Fruit fly (Drosophila melanogaster): Measurements from ENCODE around the gene CG8132.

CG8132 gene

DNA sequence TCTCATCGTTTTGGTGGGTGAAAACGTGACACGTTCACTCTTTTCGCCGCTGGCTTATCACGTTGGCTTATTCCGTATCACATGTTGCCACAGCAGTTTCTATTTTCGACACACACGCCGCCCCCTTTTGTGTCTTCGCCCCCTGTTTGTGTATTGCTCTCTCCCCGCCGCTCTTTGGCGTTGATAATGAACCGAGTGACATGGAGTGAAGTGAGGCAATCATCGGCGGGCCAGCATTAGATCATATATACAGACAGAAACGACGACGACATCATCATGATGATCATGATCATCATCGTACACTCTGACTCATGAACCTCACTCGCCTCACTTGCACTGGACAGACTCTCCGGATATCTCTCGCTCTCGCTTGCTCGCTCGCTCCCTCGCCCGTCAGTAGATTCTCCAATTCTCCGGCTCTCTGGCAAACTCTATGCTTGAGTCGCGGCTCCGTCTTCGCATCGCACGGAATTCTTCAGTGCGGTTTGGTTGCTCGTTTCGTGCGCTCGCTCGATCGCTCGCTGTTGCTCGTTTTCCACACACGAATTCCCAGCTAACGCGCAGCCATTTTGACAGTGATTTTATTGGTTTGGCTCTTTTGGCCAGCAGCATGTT is 35.2 kb downstream of the CG8132 start (continued):
- TF ChIP-seq sr (GFP tag; IDR thresholded peaks at IDR 0.05), result peak; percentile 45; the same call in 1 of the 3 replicates
- TF ChIP-seq wdn (GFP tag; IDR thresholded peaks at IDR 0.05), result no peak
- no peak for TF ChIP-seq shn (GFP tag; optimal IDR thresholded peaks at IDR 0.05)
- TF ChIP-seq disco-r (GFP tag; optimal IDR thresholded peaks at IDR 0.05), result peak; percentile 5
- TF ChIP-seq gro (GFP tag; optimal IDR thresholded peaks at IDR 0.05), result peak; percentile 42
- no peak for TF ChIP-seq Six4 (GFP tag; optimal IDR thresholded peaks at IDR 0.05)
- no peak for TF ChIP-seq CG12236 (GFP tag; optimal IDR thresholded peaks at IDR 0.05)
- TF ChIP-seq CG5245 (GFP tag; optimal IDR thresholded peaks at IDR 0.05), result no peak
- TF ChIP-seq jumu (GFP tag; optimal IDR thresholded peaks at IDR 0.05), result no peak
- peak; percentile 4; the same call in 1 of the 2 replicates for TF ChIP-seq Xrp1 (GFP tag; IDR thresholded peaks at IDR 0.05)
- TF ChIP-seq CG11723 (GFP tag; optimal IDR thresholded peaks at IDR 0.05), result no peak
- 0 out of 2 replicates have a peak, but pooled peaks have one; percentile 29 for TF ChIP-seq GATAe (GFP tag; conservative IDR thresholded peaks at IDR 0.05)
- peak; percentile 49 for TF ChIP-seq vvl (GFP tag; IDR thresholded peaks at IDR 0.05)
- TF ChIP-seq CG1832 (GFP tag; optimal IDR thresholded peaks at IDR 0.05), result no peak
- no peak for TF ChIP-seq klu (GFP tag; IDR thresholded peaks at IDR 0.05)
- TF ChIP-seq knrl (GFP tag; IDR thresholded peaks at IDR 0.05; ENCODE audit: partially characterized antibody), result 0 out of 3 replicates have a peak, but pooled peaks have one; percentile 32
- no peak for TF ChIP-seq CG17802 (tag; optimal IDR thresholded peaks at IDR 0.05)
- no peak for TF ChIP-seq CG4707 (GFP tag; optimal IDR thresholded peaks at IDR 0.05)
- no peak for TF ChIP-seq TFAM (GFP tag; optimal IDR thresholded peaks at IDR 0.05)
- TF ChIP-seq CG16863 (GFP tag; optimal IDR thresholded peaks at IDR 0.05), result peak; percentile 8
- peak in 1 of 2 experiments; percentile 21 for TF ChIP-seq Dfd (GFP tag; optimal IDR thresholded peaks at IDR 0.05)
- no peak for TF ChIP-seq otp (GFP tag; IDR thresholded peaks at IDR 0.05)
- TF ChIP-seq gcm (GFP tag; optimal IDR thresholded peaks at IDR 0.05), result peak; percentile 12
- TF ChIP-seq CrebB (tag; optimal IDR thresholded peaks at IDR 0.05), result no peak
- TF ChIP-seq CG33213 (GFP tag; optimal IDR thresholded peaks at IDR 0.05), result no peak
- TF ChIP-seq CG11093 (GFP tag; IDR thresholded peaks at IDR 0.05), result no peak
- no peak for TF ChIP-seq fd102C (GFP tag; optimal IDR thresholded peaks at IDR 0.05)
- 0 out of 3 replicates have a peak, but pooled peaks have one; percentile 12 for TF ChIP-seq CG11695 (GFP tag; IDR thresholded peaks at IDR 0.05)
- TF ChIP-seq gce (GFP tag; IDR thresholded peaks at IDR 0.05), result no peak
- peak; percentile 38 for TF ChIP-seq kah (GFP tag; optimal IDR thresholded peaks at IDR 0.05)
- no peak for TF ChIP-seq CG3847 (GFP tag; IDR thresholded peaks at IDR 0.05)
- TF ChIP-seq Tbp (GFP tag; optimal IDR thresholded peaks at IDR 0.05), result no peak
- TF ChIP-seq Bteb2 (GFP tag; optimal IDR thresholded peaks at IDR 0.05), result no peak
- no peak for TF ChIP-seq bigmax (GFP tag; optimal IDR thresholded peaks at IDR 0.05)
- no peak for TF ChIP-seq ATbp (GFP tag; optimal IDR thresholded peaks at IDR 0.05)
- no peak for TF ChIP-seq sisA (GFP tag; IDR thresholded peaks at IDR 0.05)
- TF ChIP-seq NfI (GFP tag; optimal IDR thresholded peaks at IDR 0.05), result peak; percentile 6
- TF ChIP-seq H15 (GFP tag; IDR thresholded peaks at IDR 0.05), result no peak
- TF ChIP-seq Atf6 (GFP tag; IDR thresholded peaks at IDR 0.05), result 0 out of 2 replicates have a peak, but pooled peaks have one; percentile 20
- no peak for TF ChIP-seq Lpt (GFP tag; optimal IDR thresholded peaks at IDR 0.05)
- TF ChIP-seq Dbx (GFP tag; IDR thresholded peaks at IDR 0.05), result no peak
- no peak for TF ChIP-seq CG14965 (GFP tag; optimal IDR thresholded peaks at IDR 0.05; ENCODE audit: borderline replicate concordance)
- TF ChIP-seq peb (GFP tag; IDR thresholded peaks at IDR 0.05), result no peak
- TF ChIP-seq CG12744 (GFP tag; optimal IDR thresholded peaks at IDR 0.05), result no peak
- TF ChIP-seq grn (GFP tag; optimal IDR thresholded peaks at IDR 0.05), result peak; percentile 18
- peak; percentile 39 for TF ChIP-seq BtbVII (GFP tag; optimal IDR thresholded peaks at IDR 0.05)
- TF ChIP-seq zen2 (GFP tag; IDR thresholded peaks at IDR 0.05; ENCODE audit: partially characterized antibody), result peak; percentile 84; the same call in 2 of the 3 replicates
- TF ChIP-seq nau (GFP tag; optimal IDR thresholded peaks at IDR 0.05), result no peak
- TF ChIP-seq sqz (GFP tag; optimal IDR thresholded peaks at IDR 0.05), result no peak
- TF ChIP-seq br (optimal IDR thresholded peaks at IDR 0.05), result no peak
- 0 out of 2 replicates have a peak, but pooled peaks have one; percentile 13 for TF ChIP-seq seq (GFP tag; IDR thresholded peaks at IDR 0.05)
